Fruit fly (Drosophila melanogaster) whole organism, pupa: ENCODE data around the gene Stim.
A peak's percentile ranks its signal among the peaks of the same experiment; 100 is the strongest.

Experiments
- CG10348 ChIP-seq: fragments of 200-800 bp; sonication (Bioruptor generic); IDR thresholded peaks from 2 replicates; pipeline ENCODE4 v1.3.6; 2022; ENCODE audit warnings: missing biosample characterization, missing genetic modification characterization
- CG12605 ChIP-seq: fragments of 200-800 bp; sonication (Bioruptor generic); IDR thresholded peaks from 2 replicates; pipeline ENCODE4 v1.3.6; 2022; ENCODE audit warnings: missing biosample characterization, missing genetic modification characterization
- CG13204 ChIP-seq: fragments of 200-800 bp; sonication (Bioruptor generic); optimal IDR thresholded peaks from 2 replicates; lab custom pipeline; 2018; ENCODE audit warnings: missing biosample characterization, mild to moderate bottlenecking, missing genetic modification characterization, moderate library complexity
- CG14655 ChIP-seq: fragments of 200-800 bp; sonication (Bioruptor generic); optimal IDR thresholded peaks from 3 replicates; lab custom pipeline; 2017; ENCODE audit warnings: mild to moderate bottlenecking, missing biosample characterization, missing genetic modification reagents, missing genetic modification characterization
- CG15710 ChIP-seq: fragments of 200-800 bp; sonication (Bioruptor generic); optimal IDR thresholded peaks from 2 replicates; lab custom pipeline; 2018; ENCODE audit warnings: missing biosample characterization, mild to moderate bottlenecking, missing genetic modification characterization, moderate library complexity
- CG17806 ChIP-seq: fragments of 200-800 bp; sonication (Bioruptor generic); optimal IDR thresholded peaks from 2 replicates; lab custom pipeline; 2018; ENCODE audit warnings: missing biosample characterization, mild to moderate bottlenecking, missing genetic modification characterization, moderate library complexity
- CG32121 ChIP-seq: fragments of 200-800 bp; sonication (Bioruptor generic); IDR thresholded peaks from 2 replicates; pipeline ENCODE4 v1.3.6; 2022; ENCODE audit warnings: missing biosample characterization, missing genetic modification characterization
- CG34367 ChIP-seq: fragments of 200-800 bp; sonication (Bioruptor generic); optimal IDR thresholded peaks from 2 replicates; lab custom pipeline; 2018; ENCODE audit warnings: missing biosample characterization, mild to moderate bottlenecking, missing genetic modification characterization
- CG4496 ChIP-seq: fragments of 200-800 bp; sonication (Bioruptor generic); IDR thresholded peaks from 3 replicates; pipeline ENCODE4 v1.3.6; 2022; ENCODE audit warnings: missing biosample characterization, missing genetic modification characterization
- CG8159 ChIP-seq: fragments of 200-800 bp; sonication (Bioruptor generic); optimal IDR thresholded peaks from 3 replicates; lab custom pipeline; 2018; ENCODE audit warnings: missing biosample characterization, mild to moderate bottlenecking, missing genetic modification characterization, moderate library complexity
- CG8301 ChIP-seq: fragments of 200-800 bp; sonication (Bioruptor generic); optimal IDR thresholded peaks from 2 replicates; lab custom pipeline; 2018; ENCODE audit warnings: missing biosample characterization, mild to moderate bottlenecking, missing genetic modification characterization
- CG9948 ChIP-seq: fragments of 200-800 bp; sonication (Bioruptor generic); optimal IDR thresholded peaks from 2 replicates; lab custom pipeline; 2018; ENCODE audit warnings: missing biosample characterization, mild to moderate bottlenecking, missing genetic modification characterization, moderate library complexity
- D1 ChIP-seq: fragments of 200-800 bp; sonication (Bioruptor generic); optimal IDR thresholded peaks from 2 replicates; lab custom pipeline; 2018; ENCODE audit warnings: missing biosample characterization, mild to moderate bottlenecking, missing genetic modification characterization, moderate library complexity
- EcR ChIP-seq: fragments of 200-800 bp; sonication (Bioruptor generic); optimal IDR thresholded peaks from 3 replicates; lab custom pipeline; 2019; ENCODE audit warnings: missing biosample characterization, missing genetic modification characterization, mild to moderate bottlenecking, moderate library complexity, missing genetic modification reagents
- Ets98B ChIP-seq: fragments of 200-800 bp; sonication (Bioruptor generic); IDR thresholded peaks from 2 replicates; pipeline ENCODE4 v1.3.6; 2022; ENCODE audit warnings: missing biosample characterization, missing genetic modification characterization
- Pif1A ChIP-seq: fragments of 200-800 bp; sonication (Bioruptor generic); optimal IDR thresholded peaks from 3 replicates; lab custom pipeline; 2016; ENCODE audit warnings: missing biosample characterization, missing genetic modification characterization
- Pif1B ChIP-seq: fragments of 200-800 bp; sonication (Bioruptor generic); optimal IDR thresholded peaks from 3 replicates; lab custom pipeline; 2016; ENCODE audit warnings: missing biosample characterization, missing genetic modification characterization
- Snoo ChIP-seq: fragments of 200-800 bp; sonication (Bioruptor generic); optimal IDR thresholded peaks from 3 replicates; lab custom pipeline; 2017; ENCODE audit warnings: missing biosample characterization, mild to moderate bottlenecking, missing genetic modification characterization, inconsistent platforms
- fd96Ca ChIP-seq: fragments of 200-800 bp; sonication (Bioruptor generic); IDR thresholded peaks from 3 replicates; pipeline ENCODE4 v1.3.6; 2022; ENCODE audit warnings: missing biosample characterization, missing genetic modification characterization
- gl ChIP-seq: fragments of 200-800 bp; sonication (Bioruptor generic); optimal IDR thresholded peaks from 2 replicates; lab custom pipeline; 2018; ENCODE audit warnings: missing biosample characterization, mild to moderate bottlenecking, missing genetic modification characterization
- rn ChIP-seq: fragments of 200-800 bp; sonication (Bioruptor generic); IDR thresholded peaks from 2 replicates; pipeline ENCODE4 v1.3.6; 2022; ENCODE audit warnings: missing biosample characterization, missing genetic modification characterization

The Stim gene

dm6 chrX:15893732-15894264 lies 46.5 kb downstream of the Stim start:
- TF ChIP-seq EcR (GFP tag; lab: Kevin White, UChicago) (no peak), Pif1B (GFP tag; lab: Kevin White, UChicago) (no peak), CG15710 (tag; lab: Kevin White, UChicago) (no peak), D1 (tag; lab: Kevin White, UChicago) (no peak), Snoo (tag; lab: Kevin White, UChicago) (no peak)

dm6 chrX:15891606-15892345 lies 48.5 kb downstream of the Stim start, which contains the start of gene shi:
TSS of gene shi (plus strand) at chrX:15892116.
- no peak for TF ChIP-seq CG10348 (GFP tag; lab: Robert Waterston, UW)
- no peak for TF ChIP-seq rn (GFP tag; lab: Robert Waterston, UW)
- TF ChIP-seq CG34367 (tag; lab: Kevin White, UChicago) = no peak
- TF ChIP-seq Pif1B (GFP tag; lab: Kevin White, UChicago) = no peak
- TF ChIP-seq gl (tag; lab: Kevin White, UChicago) = no peak
- no peak for TF ChIP-seq CG8159
- no peak for TF ChIP-seq CG8301 (tag; lab: Kevin White, UChicago)
- no peak for TF ChIP-seq D1 (tag; lab: Kevin White, UChicago)
- TF ChIP-seq Ets98B = no peak
- TF ChIP-seq Snoo (tag; lab: Kevin White, UChicago) = no peak
- TF ChIP-seq CG14655 (GFP tag; lab: Kevin White, UChicago) = no peak
- TF ChIP-seq CG13204 (GFP tag; lab: Kevin White, UChicago) = no peak
- TF ChIP-seq CG17806 (tag; lab: Kevin White, UChicago) = no peak
- TF ChIP-seq CG32121 (GFP tag; lab: Robert Waterston, UW) = no peak
- TF ChIP-seq EcR (GFP tag; lab: Kevin White, UChicago) = no peak
- no peak for TF ChIP-seq CG4496 (GFP tag; lab: Robert Waterston, UW)
- TF ChIP-seq Pif1A (GFP tag; lab: Kevin White, UChicago) = no peak

- TF ChIP-seq CG15710 (tag; lab: Kevin White, UChicago) (peak; percentile 32), CG17806 (tag; lab: Kevin White, UChicago) (no peak), Snoo (tag; lab: Kevin White, UChicago) (peak; percentile 13), gl (tag; lab: Kevin White, UChicago) (peak; percentile 5), CG4496 (GFP tag; lab: Robert Waterston, UW) (peak; percentile 16; the same call in 1 of the 3 replicates), CG9948 (tag; lab: Kevin White, UChicago) (peak; percentile 32), CG8159 (peak; percentile 64), CG34367 (tag; lab: Kevin White, UChicago) (peak; percentile 18), Ets98B (no peak), CG8301 (tag; lab: Kevin White, UChicago) (no peak)
Measured at dm6 chrX:15889780-15890608, 50.3 kb downstream of the Stim start, which contains the start of the genes MSBP and CG15916. TSS of gene MSBP (minus strand) at chrX:15890109. TSS of gene CG15916 (plus strand) at chrX:15890589.

- TF ChIP-seq CG9948 (tag; lab: Kevin White, UChicago) = no peak
- TF ChIP-seq rn (GFP tag; lab: Robert Waterston, UW) = no peak
- TF ChIP-seq Snoo (tag; lab: Kevin White, UChicago) = no peak
Measured at dm6 chrX:15888763-15889162, 51.5 kb downstream of the Stim start.

- TF ChIP-seq CG34367 (tag; lab: Kevin White, UChicago) (no peak), CG4496 (GFP tag; lab: Robert Waterston, UW) (peak; percentile 6; the same call in 1 of the 3 replicates)
Measured at dm6 chrX:15887247-15887616, 53.0 kb downstream of the Stim start, which contains the start of gene tay. TSS of gene tay (minus strand) at chrX:15887311.

- TF ChIP-seq CG15710 (tag; lab: Kevin White, UChicago) (peak; percentile 91), D1 (tag; lab: Kevin White, UChicago) (no peak), Ets98B (peak; percentile 94), Pif1A (GFP tag; lab: Kevin White, UChicago) (peak; percentile 94), fd96Ca (GFP tag; lab: Robert Waterston, UW) (peak; percentile 91), Pif1B (GFP tag; lab: Kevin White, UChicago) (peak; percentile 91), EcR (GFP tag; lab: Kevin White, UChicago) (peak; percentile 65), CG13204 (GFP tag; lab: Kevin White, UChicago) (peak; percentile 91), rn (GFP tag; lab: Robert Waterston, UW) (peak; percentile 57), CG8159 (peak; percentile 86), Snoo (tag; lab: Kevin White, UChicago) (peak; percentile 54), CG32121 (GFP tag; lab: Robert Waterston, UW) (peak; percentile 91), CG10348 (GFP tag; lab: Robert Waterston, UW) (no peak), CG17806 (tag; lab: Kevin White, UChicago) (peak; percentile 84), CG34367 (tag; lab: Kevin White, UChicago) (peak; percentile 94), CG8301 (tag; lab: Kevin White, UChicago) (peak; percentile 81), CG9948 (tag; lab: Kevin White, UChicago) (peak; percentile 79), gl (tag; lab: Kevin White, UChicago) (peak; percentile 97), CG14655 (GFP tag; lab: Kevin White, UChicago) (peak; percentile 34), CG4496 (GFP tag; lab: Robert Waterston, UW) (peak; percentile 94), CG12605 (GFP tag; lab: Robert Waterston, UW) (peak; percentile 97)
Measured at dm6 chrX:15886411-15887246, 53.6 kb downstream of the Stim start.
